Worm (Caenorhabditis elegans): Measurements from ENCODE around the gene mfsd-13.2.

mfsd-13.2 gene

ce11 chrII:7151969-7152631 is 13.5 kb downstream of the mfsd-13.2 start, which contains the start of gene fust-1 (continued):
- TF ChIP-seq aptf-3 (GFP tag; IDR thresholded peaks at IDR 0.05) (no peak), snpc-1.3 (tag; optimal IDR thresholded peaks at IDR 0.05; ENCODE audit: insufficient read depth) (peak; percentile 95), ztf-22 (GFP tag; optimal IDR thresholded peaks at IDR 0.05) (peak; percentile 73), attf-3 (GFP tag; conservative IDR thresholded peaks at IDR 0.05) (peak; percentile 86), madf-8 (GFP tag; conservative IDR thresholded peaks at IDR 0.05) (peak; percentile 86), attf-6 (GFP tag; IDR thresholded peaks at IDR 0.05) (peak; percentile 85), ceh-79 (tag; optimal IDR thresholded peaks at IDR 0.05) (no peak), nhr-179 (tag; optimal IDR thresholded peaks at IDR 0.05) (no peak), ztf-3 (GFP tag; optimal IDR thresholded peaks at IDR 0.05) (peak; percentile 24), Y79H2A.3 (GFP tag; conservative IDR thresholded peaks at IDR 0.05) (no peak), nfya-1 (tag; optimal IDR thresholded peaks at IDR 0.05; ENCODE audit: borderline replicate concordance, insufficient read depth) (no peak), hmg-1.2 (GFP tag; IDR thresholded peaks at IDR 0.05) (peak; percentile 97), F39B2.1 (GFP tag; IDR thresholded peaks at IDR 0.05) (peak; percentile 82; the same call in 1 of the 2 replicates), unc-130 (GFP tag; optimal IDR thresholded peaks at IDR 0.05) (peak; percentile 68), pha-4 (tag; optimal IDR thresholded peaks at IDR 0.05) (peak; percentile 47), gei-17 (GFP tag; optimal IDR thresholded peaks at IDR 0.05) (peak; percentile 79), ceh-91 (GFP tag; IDR thresholded peaks at IDR 0.05) (peak; percentile 88), akir-1 (GFP tag; optimal IDR thresholded peaks at IDR 0.05) (no peak), nhr-90 (tag; optimal IDR thresholded peaks at IDR 0.05) (peak; percentile 22), let-526 (GFP tag; IDR thresholded peaks at IDR 0.05) (peak; percentile 80; the same call in 1 of the 2 replicates), lag-1 (GFP tag; IDR thresholded peaks at IDR 0.05) (no peak), F23B12.7 (tag; optimal IDR thresholded peaks at IDR 0.05; ENCODE audit: insufficient read depth) (peak; percentile 87), dox-1 (GFP tag; IDR thresholded peaks at IDR 0.05) (peak; percentile 98), nhr-27 (tag; optimal IDR thresholded peaks at IDR 0.05) (no peak), snpc-1.1 (tag; optimal IDR thresholded peaks at IDR 0.05; ENCODE audit: insufficient read depth) (peak; percentile 79), die-1 (tag; optimal IDR thresholded peaks at IDR 0.05) (peak; percentile 14), lir-1 (GFP tag; conservative IDR thresholded peaks at IDR 0.05) (peak; percentile 88), sdz-38 (tag; optimal IDR thresholded peaks at IDR 0.05) (no peak), egl-18 (GFP tag; IDR thresholded peaks at IDR 0.05) (peak; percentile 81), bed-2 (GFP tag; IDR thresholded peaks at IDR 0.05) (0 out of 2 replicates have a peak, but pooled peaks have one; percentile 24), ztf-28 (GFP tag; IDR thresholded peaks at IDR 0.05) (no peak), C06A6.2 (GFP tag; conservative IDR thresholded peaks at IDR 0.05) (peak; percentile 88), Y53G8AR.9 (GFP tag; conservative IDR thresholded peaks at IDR 0.05) (peak; percentile 98), mcd-1 (GFP tag; IDR thresholded peaks at IDR 0.05) (peak; percentile 97), F57C9.4 (tag; optimal IDR thresholded peaks at IDR 0.05) (no peak), ets-4 (GFP tag; optimal IDR thresholded peaks at IDR 0.05) (peak; percentile 48), T26A5.8 (tag; optimal IDR thresholded peaks at IDR 0.05) (no peak), egl-44 (GFP tag; IDR thresholded peaks at IDR 0.05) (peak; percentile 75; the same call in 1 of the 2 replicates), lin-26 (GFP tag; IDR thresholded peaks at IDR 0.05) (peak; percentile 44; the same call in 1 of the 2 replicates), ztf-25 (GFP tag; IDR thresholded peaks at IDR 0.05) (no peak), zim-3 (tag; optimal IDR thresholded peaks at IDR 0.05) (no peak), Y95B8A.8 (GFP tag; IDR thresholded peaks at IDR 0.05) (peak; percentile 93), unc-62 (GFP tag; optimal IDR thresholded peaks at IDR 0.05) (no peak), chd-7 (tag; optimal IDR thresholded peaks at IDR 0.05) (peak; percentile 80), mel-28 (tag; optimal IDR thresholded peaks at IDR 0.05; ENCODE audit: borderline replicate concordance) (no peak), F10E7.11 (tag; optimal IDR thresholded peaks at IDR 0.05) (no peak), nhr-80 (tag; optimal IDR thresholded peaks at IDR 0.05) (peak; percentile 70)
